Worm (Caenorhabditis elegans) whole organism, L3 larva: Measurements from ENCODE around the gene ZC317.6.

Experiments used
- R02D3.7 ChIP-seq: fragments of 150-350 bp; optimal IDR thresholded peaks from 2 replicates; lab custom pipeline; 2014; ENCODE audit warnings: missing biosample characterization, missing genetic modification characterization
- ama-1 ChIP-seq: fragments of 150-350 bp; optimal IDR thresholded peaks from 2 replicates; lab custom pipeline; 2018
- egl-27 ChIP-seq: sonication (generic microtip); optimal IDR thresholded peaks from 4 replicates; lab custom pipeline; 2017; ENCODE audit warnings: missing biosample characterization, missing genetic modification reagents, missing genetic modification characterization
- elt-3 ChIP-seq, 3 experiments: fragments of 150-350 bp in 1 of 3; sonication (generic microtip) in 2 of 3; optimal IDR thresholded peaks; 2 replicates in 2 of 3; 4 replicates in 1 of 3; lab custom pipeline; 2014 to 2017; ENCODE audit warnings: missing biosample characterization in 3 of 3, missing genetic modification characterization in 3 of 3
- eor-1 ChIP-seq, 2 experiments: fragments of 150-350 bp; optimal IDR thresholded peaks; 2 replicates each; lab custom pipeline; 2014 to 2018; ENCODE audit warnings: missing biosample characterization in 2 of 2, missing genetic modification characterization in 2 of 2
- fkh-10 ChIP-seq: sonication (generic microtip); optimal IDR thresholded peaks from 2 replicates; lab custom pipeline; 2017; ENCODE audit warnings: missing biosample characterization, missing genetic modification reagents, missing genetic modification characterization
- nhr-11 ChIP-seq: fragments of 150-350 bp; optimal IDR thresholded peaks from 2 replicates; lab custom pipeline; 2014; ENCODE audit warnings: missing biosample characterization, missing genetic modification characterization
- nhr-12 ChIP-seq: fragments of 150-350 bp; optimal IDR thresholded peaks from 2 replicates; lab custom pipeline; 2014; ENCODE audit warnings: missing biosample characterization, missing genetic modification characterization
- nhr-76 ChIP-seq: fragments of 150-350 bp; sonication (generic microtip); optimal IDR thresholded peaks from 5 replicates; lab custom pipeline; 2014; ENCODE audit warnings: missing biosample characterization, missing genetic modification characterization
- pqm-1 ChIP-seq: fragments of 150-350 bp; optimal IDR thresholded peaks from 2 replicates; lab custom pipeline; 2017; ENCODE audit warnings: missing biosample characterization, missing genetic modification characterization, inconsistent platforms
- tbx-2 ChIP-seq: sonication (generic microtip); optimal IDR thresholded peaks from 2 replicates; lab custom pipeline; 2016; ENCODE audit warnings: mild to moderate bottlenecking, missing genetic modification characterization, missing compliant biosample characterization
- unc-39 ChIP-seq: sonication (generic microtip); optimal IDR thresholded peaks from 4 replicates; lab custom pipeline; 2017; ENCODE audit warnings: missing biosample characterization, missing genetic modification characterization

DNA sequence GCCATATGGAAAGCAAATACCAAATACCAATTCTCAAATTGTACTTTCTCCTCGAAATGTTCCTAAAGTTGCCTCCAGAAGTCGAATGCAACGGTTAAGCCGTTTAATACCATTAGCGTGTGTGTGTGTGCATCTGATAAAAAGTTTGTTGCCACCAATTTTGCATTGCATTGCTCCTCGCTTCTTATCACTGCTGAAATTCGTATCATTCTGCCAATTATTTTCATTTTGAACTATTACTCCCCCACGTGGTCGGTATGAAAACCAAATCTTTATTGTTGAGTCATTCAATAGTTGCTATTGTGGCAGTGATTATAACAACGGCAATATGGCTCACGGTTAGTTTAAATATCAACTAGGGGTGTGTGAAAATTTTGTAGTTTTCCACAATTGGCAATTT is 21.8 kb upstream of the ZC317.6 start, which contains the start of gene T05C3.6:
- TF ChIP-seq nhr-11 (tag; lab: Kevin White, UChicago): no peak
- TF ChIP-seq ama-1 (lab: Kevin White, UChicago): no peak
- no peak for TF ChIP-seq nhr-76 (tag; lab: Kevin White, UChicago)
- no peak for TF ChIP-seq tbx-2 (tag; lab: Kevin White, UChicago)
- no peak for TF ChIP-seq elt-3 (tag; optimal IDR thresholded peaks at IDR 0.05; lab: Kevin White, UChicago)
- TF ChIP-seq eor-1 (tag; optimal IDR thresholded peaks at IDR 0.05; lab: Kevin White, UChicago): no peak
- TF ChIP-seq egl-27 (tag; lab: Kevin White, UChicago): no peak
- no peak for TF ChIP-seq R02D3.7 (tag; lab: Kevin White, UChicago)
- TF ChIP-seq pqm-1: peak; percentile 90
- no peak for TF ChIP-seq nhr-12 (tag; lab: Kevin White, UChicago)
- no peak for TF ChIP-seq fkh-10 (GFP tag; lab: Kevin White, UChicago)
- TF ChIP-seq unc-39 (tag; lab: Kevin White, UChicago): no peak
